Worm (Caenorhabditis elegans) whole organism, L1 larva: Measurements from ENCODE around the gene nhr-137.

ENCODE experiments used
- C04F5.9 ChIP-seq: sonication (generic microtip); optimal IDR thresholded peaks from 2 replicates; lab custom pipeline; 2016; ENCODE audit warnings: missing genetic modification characterization, missing compliant biosample characterization
- Y116A8C.19 ChIP-seq: sonication (generic microtip); optimal IDR thresholded peaks from 2 replicates; lab custom pipeline; 2016; ENCODE audit warnings: missing compliant biosample characterization, missing genetic modification characterization, borderline replicate concordance
- aly-2 ChIP-seq: fragments of 150-350 bp; optimal IDR thresholded peaks from 2 replicates; lab custom pipeline; 2014; ENCODE audit warnings: missing biosample characterization, missing genetic modification characterization
- ama-1 ChIP-seq: fragments of 150-350 bp; optimal IDR thresholded peaks from 2 replicates; lab custom pipeline; 2014
- ceh-63 ChIP-seq: fragments of 200-800 bp; sonication (Bioruptor generic); optimal IDR thresholded peaks from 2 replicates; lab custom pipeline; 2018; ENCODE audit warnings: mild to moderate bottlenecking, missing genetic modification characterization, missing compliant biosample characterization
- ceh-82 ChIP-seq, 3 experiments: fragments of 150-350 bp in 1 of 3; sonication (generic microtip) in 2 of 3; optimal IDR thresholded peaks; 2 replicates each; lab custom pipeline; 2014 to 2017; ENCODE audit warnings: missing biosample characterization in 3 of 3, missing genetic modification characterization in 3 of 3
- ceh-88 ChIP-seq: fragments of 200-800 bp; sonication (Bioruptor generic); IDR thresholded peaks from 2 replicates; pipeline ENCODE4 v1.3.6; 2022; ENCODE audit warnings: missing genetic modification characterization, missing compliant biosample characterization
- ces-1 ChIP-seq: fragments of 150-350 bp; optimal IDR thresholded peaks from 2 replicates; lab custom pipeline; 2014; ENCODE audit warnings: missing biosample characterization, missing genetic modification reagents, missing genetic modification characterization
- dpl-1 ChIP-seq, 3 experiments: fragments of 150-350 bp in 2 of 3; sonication (generic microtip) in 1 of 3; optimal IDR thresholded peaks; 2 replicates each; lab custom pipeline; 2014 to 2017; ENCODE audit warnings: missing biosample characterization in 3 of 3, missing genetic modification characterization in 3 of 3, missing genetic modification reagents in 3 of 3
- efl-1 ChIP-seq, 4 experiments: fragments of 150-350 bp; optimal IDR thresholded peaks in 3 of 4; peaks in 1 of 4; 1 replicate in 1 of 4; 2 replicates in 3 of 4; lab custom pipeline; 2014; ENCODE audit warnings: missing biosample characterization in 2 of 4, missing genetic modification characterization in 2 of 4, missing genetic modification reagents in 2 of 4
- elt-3 ChIP-seq, 6 experiments: fragments of 150-350 bp in 1 of 6; sonication (generic microtip); optimal IDR thresholded peaks; 2 replicates each; lab custom pipeline; 2017 to 2018; ENCODE audit warnings: missing biosample characterization in 6 of 6, missing genetic modification characterization in 6 of 6, inconsistent platforms in 1 of 6
- fkh-10 ChIP-seq: sonication (generic microtip); optimal IDR thresholded peaks from 2 replicates; lab custom pipeline; 2017; ENCODE audit warnings: missing biosample characterization, missing genetic modification reagents, missing genetic modification characterization
- fkh-8 ChIP-seq: sonication (generic microtip); optimal IDR thresholded peaks from 2 replicates; lab custom pipeline; 2016; ENCODE audit warnings: mild to moderate bottlenecking, missing genetic modification characterization, missing compliant biosample characterization
- fos-1 ChIP-seq: fragments of 150-350 bp; optimal IDR thresholded peaks from 2 replicates; lab custom pipeline; 2014; ENCODE audit warnings: missing biosample characterization, missing genetic modification characterization
- grh-1 ChIP-seq: fragments of 200-800 bp; sonication (Bioruptor generic); IDR thresholded peaks from 2 replicates; pipeline ENCODE4 v1.3.6; 2022; ENCODE audit warnings: missing genetic modification reagents, missing genetic modification characterization, missing compliant biosample characterization
- hpl-2 ChIP-seq: fragments of 150-350 bp; optimal IDR thresholded peaks from 2 replicates; lab custom pipeline; 2014; ENCODE audit warnings: missing biosample characterization, missing genetic modification reagents, missing genetic modification characterization
- isw-1 ChIP-seq: fragments of 200-800 bp; sonication (Bioruptor generic); IDR thresholded peaks from 2 replicates; pipeline ENCODE4 v1.3.6; 2022; ENCODE audit warnings: missing genetic modification characterization, missing compliant biosample characterization
- lin-15B ChIP-seq: fragments of 150-350 bp; sonication (generic microtip); optimal IDR thresholded peaks from 3 replicates; lab custom pipeline; 2014; ENCODE audit warnings: missing biosample characterization, missing genetic modification characterization
- lin-35 ChIP-seq, 2 experiments: fragments of 150-350 bp; optimal IDR thresholded peaks; 2 replicates each; lab custom pipeline; 2014; ENCODE audit warnings: missing biosample characterization in 2 of 2, missing genetic modification characterization in 2 of 2, missing genetic modification reagents in 2 of 2
- lin-39 ChIP-seq: fragments of 150-350 bp; optimal IDR thresholded peaks from 2 replicates; lab custom pipeline; 2014; ENCODE audit warnings: missing biosample characterization, missing genetic modification reagents, missing genetic modification characterization
- mab-9 ChIP-seq: fragments of 200-800 bp; sonication (Bioruptor generic); IDR thresholded peaks from 2 replicates; pipeline ENCODE4 v1.3.6; 2022; ENCODE audit warnings: missing genetic modification reagents, missing genetic modification characterization, missing compliant biosample characterization
- nhr-28 ChIP-seq: fragments of 150-350 bp; optimal IDR thresholded peaks from 2 replicates; lab custom pipeline; 2014; ENCODE audit warnings: missing biosample characterization, missing genetic modification characterization
- nhr-77 ChIP-seq: fragments of 150-350 bp; optimal IDR thresholded peaks from 2 replicates; lab custom pipeline; 2014; ENCODE audit warnings: missing biosample characterization, missing genetic modification characterization
- nhr-90 ChIP-seq: sonication (generic microtip); optimal IDR thresholded peaks from 2 replicates; lab custom pipeline; 2016; ENCODE audit warnings: mild to moderate bottlenecking, missing genetic modification characterization, missing compliant biosample characterization; ENCODE audit not compliant: poor library complexity
- pag-3 ChIP-seq: sonication (generic microtip); optimal IDR thresholded peaks from 2 replicates; lab custom pipeline; 2017; ENCODE audit warnings: missing genetic modification characterization, mild to moderate bottlenecking, missing compliant biosample characterization, antibody characterized with exemption, borderline replicate concordance; ENCODE audit not compliant: insufficient read depth
- pqm-1 ChIP-seq: sonication (generic microtip); optimal IDR thresholded peaks from 3 replicates; lab custom pipeline; 2017; ENCODE audit warnings: missing biosample characterization, missing genetic modification characterization
- snpc-4 ChIP-seq: fragments of 150-350 bp; optimal IDR thresholded peaks from 2 replicates; lab custom pipeline; 2014; ENCODE audit warnings: missing biosample characterization, missing genetic modification characterization
- sptf-1 ChIP-seq: fragments of 150-350 bp; optimal IDR thresholded peaks from 2 replicates; lab custom pipeline; 2014; ENCODE audit warnings: missing biosample characterization, missing genetic modification characterization
- sup-37 ChIP-seq: fragments of 200-800 bp; sonication (Bioruptor generic); optimal IDR thresholded peaks from 2 replicates; lab custom pipeline; 2018; ENCODE audit warnings: mild to moderate bottlenecking, missing genetic modification characterization, missing compliant biosample characterization
- swsn-7 ChIP-seq: sonication (generic microtip); optimal IDR thresholded peaks from 2 replicates; lab custom pipeline; 2016; ENCODE audit warnings: missing genetic modification characterization, missing compliant biosample characterization
- tlp-1 ChIP-seq: fragments of 150-350 bp; optimal IDR thresholded peaks from 2 replicates; lab custom pipeline; 2014; ENCODE audit warnings: missing biosample characterization, missing genetic modification characterization
- zag-1 ChIP-seq: fragments of 150-350 bp; optimal IDR thresholded peaks from 2 replicates; lab custom pipeline; 2014; ENCODE audit warnings: missing biosample characterization, missing genetic modification characterization

nhr-137 gene

ce11 chrX:6637933-6638332 lies 30.9 kb downstream of the nhr-137 start:
- TF ChIP-seq aly-2 (tag; lab: Kevin White, UChicago), result no peak
- TF ChIP-seq tlp-1, result no peak
- TF ChIP-seq mab-9, result no peak
- TF ChIP-seq nhr-77 (tag; lab: Kevin White, UChicago), result no peak
- no peak for TF ChIP-seq pag-3 (tag; lab: Kevin White, UChicago)
- no peak for TF ChIP-seq dpl-1 (GFP tag; optimal IDR thresholded peaks at IDR 0.05; lab: Kevin White, UChicago)
- TF ChIP-seq grh-1, result no peak
- TF ChIP-seq fos-1 (tag; lab: Kevin White, UChicago), result no peak

- TF ChIP-seq fkh-8 (tag; lab: Kevin White, UChicago), result no peak
- no peak for TF ChIP-seq ceh-63 (GFP tag; lab: Kevin White, UChicago)
Observed at ce11 chrX:6635173-6635572, 33.6 kb downstream of the nhr-137 start, which contains the start of gene aexr-1. Gene aexr-1, minus strand, starts transcription at chrX:6635273.

- no peak for TF ChIP-seq C04F5.9
- TF ChIP-seq zag-1 (tag; lab: Kevin White, UChicago), result no peak
- TF ChIP-seq nhr-90 (tag; lab: Kevin White, UChicago), result no peak
- no peak for TF ChIP-seq Y116A8C.19 (tag; lab: Kevin White, UChicago)
- TF ChIP-seq snpc-4 (tag; lab: Kevin White, UChicago), result no peak
- no peak for TF ChIP-seq lin-35 (GFP tag; optimal IDR thresholded peaks at IDR 0.05; lab: Kevin White, UChicago)
- no peak for TF ChIP-seq fkh-10 (GFP tag; lab: Kevin White, UChicago)
- no peak for TF ChIP-seq ceh-88 (GFP tag; lab: Robert Waterston, UW)
- TF ChIP-seq ces-1 (GFP tag; lab: Kevin White, UChicago), result no peak
Observed at ce11 chrX:6631437-6631836, 37.4 kb downstream of the nhr-137 start, which contains the start of gene aexr-2. Gene aexr-2, minus strand, starts transcription at chrX:6631537.

ce11 chrX:6630645-6631044 lies 38.2 kb downstream of the nhr-137 start:
- no peak for TF ChIP-seq swsn-7 (tag; lab: Kevin White, UChicago)
- no peak for TF ChIP-seq hpl-2 (GFP tag; lab: Kevin White, UChicago)
- TF ChIP-seq lin-39 (tag; lab: Kevin White, UChicago), result no peak
- no peak for TF ChIP-seq elt-3 (tag; optimal IDR thresholded peaks at IDR 0.05; lab: Kevin White, UChicago)
- TF ChIP-seq pqm-1 (tag; lab: Kevin White, UChicago), result no peak
- no peak for TF ChIP-seq sup-37 (GFP tag; lab: Kevin White, UChicago)
- TF ChIP-seq sptf-1, result no peak
- no peak for TF ChIP-seq snpc-4 (tag; lab: Kevin White, UChicago)
- TF ChIP-seq C04F5.9, result no peak
- no peak for TF ChIP-seq ama-1 (lab: Kevin White, UChicago)

- TF ChIP-seq ceh-82 (tag; optimal IDR thresholded peaks at IDR 0.05; lab: Kevin White, UChicago), result no peak
Observed at ce11 chrX:6625275-6625674, 43.5 kb downstream of the nhr-137 start.

ce11 chrX:6622552-6623236 lies 46.1 kb downstream of the nhr-137 start, which contains the start of gene clec-266:
Gene clec-266, minus strand, starts transcription at chrX:6622915.
- no peak for TF ChIP-seq nhr-77 (tag; lab: Kevin White, UChicago)
- TF ChIP-seq ceh-63 (GFP tag; lab: Kevin White, UChicago), result no peak
- TF ChIP-seq tlp-1, result no peak
- no peak for TF ChIP-seq nhr-28 (tag; lab: Kevin White, UChicago)
- TF ChIP-seq lin-15B (tag; lab: Kevin White, UChicago), result no peak
- TF ChIP-seq isw-1 (GFP tag; lab: Robert Waterston, UW), result no peak
- no peak for TF ChIP-seq ces-1 (GFP tag; lab: Kevin White, UChicago)
- TF ChIP-seq efl-1 (optimal IDR thresholded peaks at IDR 0.05; lab: Kevin White, UChicago), result no peak
- no peak for TF ChIP-seq efl-1 (GFP tag; optimal IDR thresholded peaks at IDR 0.05 in 1 of 2; lab: Kevin White, UChicago)
- no peak for TF ChIP-seq lin-35 (GFP tag; optimal IDR thresholded peaks at IDR 0.05; lab: Kevin White, UChicago)
- TF ChIP-seq ceh-88 (GFP tag; lab: Robert Waterston, UW), result no peak
- TF ChIP-seq fkh-10 (GFP tag; lab: Kevin White, UChicago), result no peak
- TF ChIP-seq, all 84 proteins: peak for 0
